Worm (Caenorhabditis elegans): ENCODE measurements around the gene ZK6.8.

- no peak for TF ChIP-seq unc-62 (GFP tag; optimal IDR thresholded peaks at IDR 0.05)
- TF ChIP-seq bed-3 (GFP tag; optimal IDR thresholded peaks at IDR 0.05): no peak
- TF ChIP-seq lsy-2 (tag; optimal IDR thresholded peaks at IDR 0.05): no peak
- no peak for TF ChIP-seq nhr-12 (tag; optimal IDR thresholded peaks at IDR 0.05)
- no peak for TF ChIP-seq blmp-1 (tag; optimal IDR thresholded peaks at IDR 0.05)
- no peak for TF ChIP-seq flh-1 (GFP tag; optimal IDR thresholded peaks at IDR 0.05)
- TF ChIP-seq elt-3 (tag; optimal IDR thresholded peaks at IDR 0.05): no peak
- no peak for TF ChIP-seq pha-4 (tag; optimal IDR thresholded peaks at IDR 0.05)
- no peak for TF ChIP-seq cnd-1 (tag; optimal IDR thresholded peaks at IDR 0.05)
- no peak for TF ChIP-seq sptf-1 (tag; optimal IDR thresholded peaks at IDR 0.05)
- TF ChIP-seq nhr-76 (tag; optimal IDR thresholded peaks at IDR 0.05): no peak
These were observed 33.4 kb downstream of the ZK6.8 start for ce11 chrV:415072-415471.
